Worm (Caenorhabditis elegans): Measurements from ENCODE around the gene R02D5.1.
A peak's percentile ranks its signal among the peaks of the same experiment; 100 is the strongest.

R02D5.1 gene

DNA sequence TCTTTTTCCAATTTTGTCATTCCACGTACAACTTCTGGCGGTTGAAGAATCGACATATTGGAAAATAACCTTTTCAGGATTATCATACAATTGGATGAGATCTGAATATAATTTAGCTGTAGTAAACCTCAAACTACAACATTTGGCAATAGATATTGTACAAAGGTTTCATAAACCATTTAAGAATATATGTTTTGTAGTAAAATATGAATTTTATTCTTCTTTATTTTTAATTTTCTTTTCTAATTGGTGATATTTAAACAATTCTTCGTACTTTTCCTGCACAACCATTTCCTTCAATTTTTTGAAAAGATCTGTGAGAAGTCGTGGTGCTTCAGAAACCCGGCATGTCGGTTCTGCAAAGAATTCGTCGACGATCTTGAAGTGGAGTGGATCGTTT, 13.0 kb downstream of the R02D5.1 start, which contains the start of gene C53A5.17:
C53A5.17 (minus strand) TSS at position 101 of the 400 bp plus-strand sequence.
- TF ChIP-seq lsy-12 (tag; optimal IDR thresholded peaks at IDR 0.05) (no peak), unc-62 (GFP tag; optimal IDR thresholded peaks at IDR 0.05) (no peak), nhr-43 (tag; optimal IDR thresholded peaks at IDR 0.05; ENCODE audit: poor library complexity, severe bottlenecking) (no peak), pha-4 (tag; optimal IDR thresholded peaks at IDR 0.05) (no peak), ceh-28 (tag; optimal IDR thresholded peaks at IDR 0.05) (no peak), nhr-76 (tag; optimal IDR thresholded peaks at IDR 0.05) (no peak), ztf-4 (tag; optimal IDR thresholded peaks at IDR 0.05) (no peak), nhr-77 (tag; optimal IDR thresholded peaks at IDR 0.05) (no peak), jun-1 (tag; optimal IDR thresholded peaks at IDR 0.05) (no peak)

DNA sequence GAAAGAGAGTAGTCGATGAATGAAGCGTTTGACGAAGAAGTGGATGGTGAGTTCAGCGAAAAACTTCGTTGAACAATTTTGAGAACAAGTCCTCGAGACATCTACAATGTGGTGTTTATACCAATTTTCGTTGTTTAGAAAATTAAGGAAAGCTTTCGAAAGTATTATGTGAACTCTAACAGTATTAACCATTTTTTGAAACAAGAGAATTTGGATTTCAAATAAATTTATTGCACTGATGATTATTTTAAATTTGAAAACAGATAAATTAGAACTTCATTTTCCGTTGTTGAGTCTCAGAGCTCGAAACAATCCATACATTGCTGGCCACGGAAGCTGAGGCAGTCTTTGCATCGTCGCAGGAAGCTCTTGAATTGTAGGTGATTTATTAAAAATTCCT, 14.5 kb downstream of the R02D5.1 start, which contains the start of gene C53A5.16:
C53A5.16 (minus strand) TSS at position 101 of the 400 bp plus-strand sequence.
- TF ChIP-seq fos-1 (tag; optimal IDR thresholded peaks at IDR 0.05) (no peak), nhr-77 (tag; optimal IDR thresholded peaks at IDR 0.05) (no peak), ceh-82 (tag; optimal IDR thresholded peaks at IDR 0.05) (no peak), lin-15B (tag; optimal IDR thresholded peaks at IDR 0.05) (no peak), ZK546.5 (tag; optimal IDR thresholded peaks at IDR 0.05) (no peak), ztf-11 (tag; optimal IDR thresholded peaks at IDR 0.05) (no peak), nhr-23 (tag; optimal IDR thresholded peaks at IDR 0.05) (no peak)

DNA sequence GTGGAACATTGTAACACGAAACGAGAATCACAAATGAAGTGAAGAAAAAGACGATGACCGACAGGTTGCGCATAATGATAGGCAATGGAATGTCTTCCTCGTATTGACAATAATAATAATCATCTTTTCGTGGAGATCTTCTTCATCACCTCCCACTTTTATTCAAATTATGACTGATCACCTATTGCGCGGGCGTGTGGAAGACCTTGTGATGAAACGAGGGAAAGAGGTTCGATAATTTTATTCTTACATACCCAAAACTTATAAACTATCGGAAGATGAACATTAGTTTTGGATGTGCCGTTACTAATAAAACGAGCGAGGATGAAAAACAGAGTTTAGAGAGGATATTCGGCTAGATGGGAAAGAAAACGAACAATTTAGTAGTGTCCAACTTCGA, 15.1 kb downstream of the R02D5.1 start, which contains the start of gene C53A5.2:
C53A5.2 (minus strand) TSS at position 101 of the 400 bp plus-strand sequence.
- no peak for TF ChIP-seq pqm-1 (tag; optimal IDR thresholded peaks at IDR 0.05)
- TF ChIP-seq mml-1 (tag; optimal IDR thresholded peaks at IDR 0.05) = no peak
- TF ChIP-seq ceh-28 (tag; optimal IDR thresholded peaks at IDR 0.05) = no peak
- no peak for TF ChIP-seq egl-5 (tag; optimal IDR thresholded peaks at IDR 0.05)
- no peak for TF ChIP-seq elt-2 (tag; optimal IDR thresholded peaks at IDR 0.05)
- TF ChIP-seq nhr-77 (tag; optimal IDR thresholded peaks at IDR 0.05) = no peak
- TF ChIP-seq fos-1 (tag; optimal IDR thresholded peaks at IDR 0.05) = no peak
- no peak for TF ChIP-seq zag-1 (tag; optimal IDR thresholded peaks at IDR 0.05)
- no peak for TF ChIP-seq hmg-11 (tag; optimal IDR thresholded peaks at IDR 0.05)

DNA sequence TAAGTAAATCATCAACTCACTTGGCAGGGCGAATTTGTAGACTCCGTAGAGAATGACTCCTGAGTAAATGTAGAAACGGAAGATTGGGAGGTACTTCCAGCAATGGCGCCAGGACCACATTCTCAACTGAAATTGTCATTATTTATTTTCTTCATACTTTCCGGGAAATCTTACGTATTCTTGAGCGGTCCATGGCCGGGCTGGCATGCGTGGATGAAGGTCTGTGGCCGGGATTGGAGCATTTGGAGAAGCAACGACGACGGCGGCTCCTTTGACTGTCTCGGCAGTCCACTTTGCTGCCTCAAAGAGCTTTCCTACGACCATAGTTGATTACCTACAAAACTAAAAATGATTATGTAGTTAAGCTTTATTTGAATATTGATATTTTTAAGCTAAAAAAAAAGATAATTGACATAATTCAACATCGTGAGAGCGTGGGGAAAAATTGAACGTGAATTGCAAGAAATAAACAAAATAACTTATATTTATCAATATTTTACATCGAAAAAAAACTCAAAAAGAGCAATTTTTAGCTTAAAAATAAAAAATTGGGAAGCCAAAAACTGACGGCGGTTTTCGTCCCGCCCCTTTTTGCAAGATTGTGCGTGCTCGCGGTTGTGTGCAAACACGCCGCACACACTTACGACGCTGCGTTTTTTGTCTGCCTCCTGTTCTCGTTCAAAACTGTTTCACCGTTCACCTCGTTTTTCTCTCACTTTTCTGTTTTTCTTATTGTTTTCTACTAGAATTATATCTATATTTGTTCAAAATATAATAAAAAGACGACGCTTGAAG, 15.9 kb downstream of the R02D5.1 start, which contains the start of gene ril-1:
ril-1 (minus strand) TSS at position 342 of the 795 bp plus-strand sequence.
- TF ChIP-seq lin-15B (tag; optimal IDR thresholded peaks at IDR 0.05) (peak; percentile 54), pqm-1 (tag; optimal IDR thresholded peaks at IDR 0.05) (no peak), tbx-2 (tag; optimal IDR thresholded peaks at IDR 0.05) (no peak), lin-39 (tag; optimal IDR thresholded peaks at IDR 0.05) (no peak), nhr-25 (tag; optimal IDR thresholded peaks at IDR 0.05) (peak; percentile 29), fkh-2 (tag; optimal IDR thresholded peaks at IDR 0.05) (no peak), elt-3 (tag; optimal IDR thresholded peaks at IDR 0.05) (no peak), nhr-67 (tag; optimal IDR thresholded peaks at IDR 0.05) (no peak), aly-2 (tag; optimal IDR thresholded peaks at IDR 0.05) (no peak), nfya-1 (tag; optimal IDR thresholded peaks at IDR 0.05; ENCODE audit: insufficient read depth) (peak; percentile 64), unc-39 (tag; optimal IDR thresholded peaks at IDR 0.05) (no peak), egl-27 (tag; optimal IDR thresholded peaks at IDR 0.05) (no peak), lsy-12 (tag; optimal IDR thresholded peaks at IDR 0.05) (no peak), nhr-23 (tag; optimal IDR thresholded peaks at IDR 0.05) (peak; percentile 7), elt-2 (tag; optimal IDR thresholded peaks at IDR 0.05) (peak; percentile 48), hmg-11 (tag; optimal IDR thresholded peaks at IDR 0.05) (peak; percentile 49), fos-1 (tag; optimal IDR thresholded peaks at IDR 0.05) (no peak), ceh-16 (tag; optimal IDR thresholded peaks at IDR 0.05) (no peak), snpc-4 (tag; optimal IDR thresholded peaks at IDR 0.05) (no peak)

DNA sequence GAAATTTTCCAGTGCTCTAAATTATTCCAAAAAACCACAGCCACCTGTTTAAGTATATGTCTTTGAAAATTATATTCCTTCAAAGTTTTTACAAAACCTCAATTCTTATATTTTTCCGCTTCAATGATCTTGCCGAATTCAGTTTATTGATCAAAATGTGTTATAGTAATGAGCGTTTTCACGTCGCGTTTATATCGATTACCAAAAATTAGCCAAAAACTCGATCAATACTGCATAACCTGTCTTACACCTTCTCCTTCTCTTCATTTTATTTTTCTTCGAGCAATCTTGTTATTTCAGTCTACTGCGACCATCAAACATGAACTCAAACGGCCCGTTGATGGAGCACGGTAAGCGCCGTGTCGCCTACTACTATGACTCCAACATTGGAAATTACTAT, 17.0 kb downstream of the R02D5.1 start, which contains the start of gene hda-1:
hda-1 (plus strand) TSS at position 301 of the 400 bp plus-strand sequence.
- TF ChIP-seq sea-2 (GFP tag; optimal IDR thresholded peaks at IDR 0.05) = no peak
- no peak for TF ChIP-seq elt-2 (tag; optimal IDR thresholded peaks at IDR 0.05)
